Fruit fly (Drosophila melanogaster) whole organism, pupa: ENCODE data around the gene CG31955.

Experiments
- CG10348 ChIP-seq: fragments of 200-800 bp; sonication (Bioruptor generic); IDR thresholded peaks from 2 replicates; pipeline ENCODE4 v1.3.6; 2022; ENCODE audit warnings: missing biosample characterization, missing genetic modification characterization
- CG12605 ChIP-seq: fragments of 200-800 bp; sonication (Bioruptor generic); IDR thresholded peaks from 2 replicates; pipeline ENCODE4 v1.3.6; 2022; ENCODE audit warnings: missing biosample characterization, missing genetic modification characterization
- CG13204 ChIP-seq: fragments of 200-800 bp; sonication (Bioruptor generic); optimal IDR thresholded peaks from 2 replicates; lab custom pipeline; 2018; ENCODE audit warnings: missing biosample characterization, mild to moderate bottlenecking, missing genetic modification characterization, moderate library complexity
- CG14655 ChIP-seq: fragments of 200-800 bp; sonication (Bioruptor generic); optimal IDR thresholded peaks from 3 replicates; lab custom pipeline; 2017; ENCODE audit warnings: mild to moderate bottlenecking, missing biosample characterization, missing genetic modification reagents, missing genetic modification characterization
- CG15710 ChIP-seq: fragments of 200-800 bp; sonication (Bioruptor generic); optimal IDR thresholded peaks from 2 replicates; lab custom pipeline; 2018; ENCODE audit warnings: missing biosample characterization, mild to moderate bottlenecking, missing genetic modification characterization, moderate library complexity
- CG17806 ChIP-seq: fragments of 200-800 bp; sonication (Bioruptor generic); optimal IDR thresholded peaks from 2 replicates; lab custom pipeline; 2018; ENCODE audit warnings: missing biosample characterization, mild to moderate bottlenecking, missing genetic modification characterization, moderate library complexity
- CG32121 ChIP-seq: fragments of 200-800 bp; sonication (Bioruptor generic); IDR thresholded peaks from 2 replicates; pipeline ENCODE4 v1.3.6; 2022; ENCODE audit warnings: missing biosample characterization, missing genetic modification characterization
- CG34367 ChIP-seq: fragments of 200-800 bp; sonication (Bioruptor generic); optimal IDR thresholded peaks from 2 replicates; lab custom pipeline; 2018; ENCODE audit warnings: missing biosample characterization, mild to moderate bottlenecking, missing genetic modification characterization
- CG4496 ChIP-seq: fragments of 200-800 bp; sonication (Bioruptor generic); IDR thresholded peaks from 3 replicates; pipeline ENCODE4 v1.3.6; 2022; ENCODE audit warnings: missing biosample characterization, missing genetic modification characterization
- CG8159 ChIP-seq: fragments of 200-800 bp; sonication (Bioruptor generic); optimal IDR thresholded peaks from 3 replicates; lab custom pipeline; 2018; ENCODE audit warnings: missing biosample characterization, mild to moderate bottlenecking, missing genetic modification characterization, moderate library complexity
- CG8301 ChIP-seq: fragments of 200-800 bp; sonication (Bioruptor generic); optimal IDR thresholded peaks from 2 replicates; lab custom pipeline; 2018; ENCODE audit warnings: missing biosample characterization, mild to moderate bottlenecking, missing genetic modification characterization
- CG9948 ChIP-seq: fragments of 200-800 bp; sonication (Bioruptor generic); optimal IDR thresholded peaks from 2 replicates; lab custom pipeline; 2018; ENCODE audit warnings: missing biosample characterization, mild to moderate bottlenecking, missing genetic modification characterization, moderate library complexity
- D1 ChIP-seq: fragments of 200-800 bp; sonication (Bioruptor generic); optimal IDR thresholded peaks from 2 replicates; lab custom pipeline; 2018; ENCODE audit warnings: missing biosample characterization, mild to moderate bottlenecking, missing genetic modification characterization, moderate library complexity
- EcR ChIP-seq: fragments of 200-800 bp; sonication (Bioruptor generic); optimal IDR thresholded peaks from 3 replicates; lab custom pipeline; 2019; ENCODE audit warnings: missing biosample characterization, missing genetic modification characterization, mild to moderate bottlenecking, moderate library complexity, missing genetic modification reagents
- Ets98B ChIP-seq: fragments of 200-800 bp; sonication (Bioruptor generic); IDR thresholded peaks from 2 replicates; pipeline ENCODE4 v1.3.6; 2022; ENCODE audit warnings: missing biosample characterization, missing genetic modification characterization
- Pif1A ChIP-seq: fragments of 200-800 bp; sonication (Bioruptor generic); optimal IDR thresholded peaks from 3 replicates; lab custom pipeline; 2016; ENCODE audit warnings: missing biosample characterization, missing genetic modification characterization
- Pif1B ChIP-seq: fragments of 200-800 bp; sonication (Bioruptor generic); optimal IDR thresholded peaks from 3 replicates; lab custom pipeline; 2016; ENCODE audit warnings: missing biosample characterization, missing genetic modification characterization
- Snoo ChIP-seq: fragments of 200-800 bp; sonication (Bioruptor generic); optimal IDR thresholded peaks from 3 replicates; lab custom pipeline; 2017; ENCODE audit warnings: missing biosample characterization, mild to moderate bottlenecking, missing genetic modification characterization, inconsistent platforms
- fd96Ca ChIP-seq: fragments of 200-800 bp; sonication (Bioruptor generic); IDR thresholded peaks from 3 replicates; pipeline ENCODE4 v1.3.6; 2022; ENCODE audit warnings: missing biosample characterization, missing genetic modification characterization
- gl ChIP-seq: fragments of 200-800 bp; sonication (Bioruptor generic); optimal IDR thresholded peaks from 2 replicates; lab custom pipeline; 2018; ENCODE audit warnings: missing biosample characterization, mild to moderate bottlenecking, missing genetic modification characterization
- rn ChIP-seq: fragments of 200-800 bp; sonication (Bioruptor generic); IDR thresholded peaks from 2 replicates; pipeline ENCODE4 v1.3.6; 2022; ENCODE audit warnings: missing biosample characterization, missing genetic modification characterization

Gene CG31955

DNA sequence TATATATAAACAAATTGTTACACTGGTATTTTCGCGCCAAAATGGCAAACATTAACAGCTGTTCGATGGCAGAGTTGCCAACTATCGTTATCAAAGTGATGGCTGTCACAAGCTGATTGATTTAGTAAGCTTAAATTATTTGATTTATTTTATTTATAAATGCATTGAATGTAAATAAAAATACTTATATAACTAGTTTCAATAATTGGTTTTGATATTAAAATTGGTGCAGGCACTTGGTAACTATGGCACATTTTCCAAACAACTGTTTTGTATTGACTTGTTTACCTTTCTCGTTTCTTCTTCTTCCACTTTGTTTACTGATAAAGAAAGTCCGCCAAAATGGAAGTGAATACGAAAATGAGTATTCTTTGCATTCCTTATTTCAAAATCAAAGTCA, 1.2 kb downstream of the CG31955 start, which contains the start of gene cutlet:
cutlet (minus strand) TSS at position 84 of the 400 bp plus-strand sequence.
- TF ChIP-seq D1 (tag; lab: Kevin White, UChicago) (no peak), CG17806 (tag; lab: Kevin White, UChicago) (no peak), CG15710 (tag; lab: Kevin White, UChicago) (no peak), fd96Ca (GFP tag; lab: Robert Waterston, UW) (no peak), CG8301 (no peak), Pif1A (GFP tag; lab: Kevin White, UChicago) (no peak), CG4496 (no peak), CG32121 (GFP tag; lab: Robert Waterston, UW) (no peak), Ets98B (GFP tag; lab: Robert Waterston, UW) (no peak), CG8159 (tag; lab: Kevin White, UChicago) (no peak), gl (tag; lab: Kevin White, UChicago) (no peak), CG12605 (GFP tag; lab: Robert Waterston, UW) (no peak), CG34367 (tag; lab: Kevin White, UChicago) (no peak), Snoo (tag; lab: Kevin White, UChicago) (no peak), CG14655 (GFP tag; lab: Kevin White, UChicago) (no peak), CG13204 (GFP tag; lab: Kevin White, UChicago) (no peak), CG9948 (no peak), Pif1B (no peak), rn (GFP tag; lab: Robert Waterston, UW) (no peak)

DNA sequence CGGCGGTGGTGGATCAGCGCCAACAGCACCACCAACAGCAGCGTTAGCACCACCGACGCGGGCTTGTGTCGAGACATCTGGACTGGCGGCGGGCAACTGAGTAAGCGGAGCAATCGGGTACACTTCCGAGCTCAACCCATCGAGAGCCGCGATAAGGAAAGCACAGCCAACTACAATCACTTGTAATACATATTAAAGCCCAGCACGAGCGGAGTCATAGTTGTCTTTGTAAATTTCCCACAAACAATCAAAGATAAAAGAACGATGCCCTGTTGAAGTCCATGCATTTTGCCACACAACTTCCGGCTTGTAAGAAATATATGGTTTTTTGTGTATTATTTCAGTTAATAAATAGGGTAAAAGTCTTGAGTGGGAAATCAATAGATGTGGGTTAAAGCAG, 5.9 kb downstream of the CG31955 start, which contains the start of gene CG31777:
CG31777 (minus strand) TSS at position 101 of the 400 bp plus-strand sequence.
- TF ChIP-seq EcR (peak; percentile 56), CG34367 (tag; lab: Kevin White, UChicago) (no peak), Pif1A (GFP tag; lab: Kevin White, UChicago) (no peak)

DNA sequence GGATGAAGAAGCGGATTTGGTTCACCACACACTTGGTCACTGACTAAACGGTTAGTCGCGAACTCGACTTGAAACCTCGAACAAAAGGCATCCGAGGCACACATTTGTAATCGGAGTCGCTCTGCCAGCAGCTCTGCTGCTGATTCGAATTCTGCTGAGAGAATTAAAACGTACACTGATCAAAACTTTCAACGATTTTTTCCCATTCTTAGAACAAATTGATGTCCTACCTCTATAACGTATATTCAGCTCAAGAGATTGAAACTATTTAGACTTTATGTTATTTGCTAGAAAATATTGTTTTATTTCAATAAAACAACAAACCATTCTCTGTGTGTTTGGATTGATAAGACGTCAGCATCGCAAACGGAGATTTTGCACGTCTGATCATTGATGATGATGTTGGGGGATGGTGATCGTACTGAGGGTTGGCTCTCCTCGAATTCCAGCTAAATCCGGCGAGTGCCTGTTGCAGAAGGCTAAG, 7.4 kb downstream of the CG31955 start, which contains the start of gene CG31778:
CG31778 (minus strand) TSS at position 51 of the 484 bp plus-strand sequence.
- TF ChIP-seq CG10348 (GFP tag; lab: Robert Waterston, UW) (no peak), fd96Ca (GFP tag; lab: Robert Waterston, UW) (peak; percentile 69), CG8301 (peak; percentile 70), D1 (tag; lab: Kevin White, UChicago) (no peak), Pif1A (GFP tag; lab: Kevin White, UChicago) (peak; percentile 56), CG14655 (GFP tag; lab: Kevin White, UChicago) (peak; percentile 73), CG17806 (tag; lab: Kevin White, UChicago) (peak; percentile 81), CG13204 (GFP tag; lab: Kevin White, UChicago) (peak; percentile 15), Pif1B (peak; percentile 58), CG32121 (GFP tag; lab: Robert Waterston, UW) (peak; percentile 76), Ets98B (GFP tag; lab: Robert Waterston, UW) (peak; percentile 84), CG9948 (peak; percentile 60), CG34367 (tag; lab: Kevin White, UChicago) (peak; percentile 74), Snoo (tag; lab: Kevin White, UChicago) (peak; percentile 79), CG4496 (peak; percentile 87), CG15710 (tag; lab: Kevin White, UChicago) (peak; percentile 80), CG8159 (tag; lab: Kevin White, UChicago) (peak; percentile 77), gl (tag; lab: Kevin White, UChicago) (peak; percentile 45), rn (GFP tag; lab: Robert Waterston, UW) (peak; percentile 36; the same call in 1 of the 2 replicates), CG12605 (GFP tag; lab: Robert Waterston, UW) (peak; percentile 58), EcR (no peak)

DNA sequence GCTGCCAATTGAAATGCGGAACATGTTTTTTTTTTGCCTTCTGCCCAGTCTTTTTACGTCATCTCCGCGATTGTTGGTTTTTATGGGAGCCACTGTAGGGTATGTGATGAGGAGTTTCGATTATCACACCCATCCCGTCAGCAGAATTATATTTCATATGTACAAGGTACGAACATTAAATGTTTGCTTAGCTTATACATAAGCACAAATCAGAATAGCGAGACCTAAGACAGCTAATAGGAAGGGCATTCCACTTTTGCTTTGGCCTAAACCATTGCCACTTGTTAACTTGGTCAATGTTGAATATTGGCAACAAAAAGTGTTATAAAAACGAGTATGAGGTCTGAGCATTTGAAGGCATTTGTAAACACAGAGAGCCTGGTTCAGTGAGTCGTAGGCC, 9.6 kb downstream of the CG31955 start, which contains the start of gene CG2816:
CG2816 (plus strand) TSS at position 400 of the 400 bp plus-strand sequence.
- no peak for TF ChIP-seq gl (tag; lab: Kevin White, UChicago)
- TF ChIP-seq CG8159 (tag; lab: Kevin White, UChicago): no peak
- TF ChIP-seq CG4496: peak; percentile 96
- TF ChIP-seq EcR: no peak
- TF ChIP-seq CG34367 (tag; lab: Kevin White, UChicago): peak; percentile 47
- peak; percentile 91 for TF ChIP-seq CG12605 (GFP tag; lab: Robert Waterston, UW)
- TF ChIP-seq fd96Ca (GFP tag; lab: Robert Waterston, UW): peak; percentile 97
- TF ChIP-seq Ets98B (GFP tag; lab: Robert Waterston, UW): peak; percentile 96
- TF ChIP-seq CG15710 (tag; lab: Kevin White, UChicago): no peak
- peak; percentile 96 for TF ChIP-seq CG32121 (GFP tag; lab: Robert Waterston, UW)
- TF ChIP-seq CG9948: no peak
- no peak for TF ChIP-seq CG13204 (GFP tag; lab: Kevin White, UChicago)
- peak; percentile 90 for TF ChIP-seq CG10348 (GFP tag; lab: Robert Waterston, UW)
- TF ChIP-seq CG14655 (GFP tag; lab: Kevin White, UChicago): peak; percentile 89
- TF ChIP-seq D1 (tag; lab: Kevin White, UChicago): no peak
- TF ChIP-seq Snoo (tag; lab: Kevin White, UChicago): peak; percentile 72
- TF ChIP-seq Pif1A (GFP tag; lab: Kevin White, UChicago): peak; percentile 82
- TF ChIP-seq Pif1B: peak; percentile 81
- peak; percentile 91 for TF ChIP-seq rn (GFP tag; lab: Robert Waterston, UW)
- peak; percentile 69 for TF ChIP-seq CG17806 (tag; lab: Kevin White, UChicago)
- peak; percentile 85 for TF ChIP-seq CG8301

DNA sequence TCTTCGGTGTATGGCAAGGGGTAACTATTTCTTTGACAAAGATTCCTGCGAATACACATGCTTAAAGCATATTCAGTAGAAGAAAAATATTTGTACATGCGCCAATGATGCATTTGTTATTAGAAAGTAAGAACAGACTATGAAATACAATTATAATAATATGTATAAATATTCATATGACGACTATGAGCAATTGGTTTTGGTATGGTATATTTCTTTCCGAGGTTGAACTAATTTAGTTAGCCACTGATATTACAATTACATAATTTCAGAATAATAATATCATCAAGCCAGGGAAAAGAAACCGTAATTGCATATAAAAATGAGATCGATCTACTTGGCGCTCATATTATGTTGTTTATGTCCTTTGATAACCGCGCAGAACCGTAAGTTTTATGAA, 11.4 kb downstream of the CG31955 start, which contains the start of gene CG43145:
CG43145 (plus strand) TSS at position 301 of the 400 bp plus-strand sequence.
- TF ChIP-seq EcR (no peak), Ets98B (GFP tag; lab: Robert Waterston, UW) (no peak), CG17806 (tag; lab: Kevin White, UChicago) (no peak), Snoo (tag; lab: Kevin White, UChicago) (no peak)
- TF ChIP-seq, all 21 proteins: peak for 0
